Worm (Caenorhabditis elegans) whole organism, L3 larva: ENCODE measurements around the gene F52G3.1.
A peak's percentile ranks its signal among the peaks of the same experiment; 100 is the strongest.

Experiments used
- ZK546.5 ChIP-seq: sonication (generic microtip); optimal IDR thresholded peaks from 2 replicates; lab custom pipeline; 2017; ENCODE audit warnings: missing biosample characterization, missing genetic modification characterization
- aly-2 ChIP-seq: fragments of 150-350 bp; optimal IDR thresholded peaks from 2 replicates; lab custom pipeline; 2014; ENCODE audit warnings: missing biosample characterization, missing genetic modification characterization
- ama-1 ChIP-seq: fragments of 150-350 bp; optimal IDR thresholded peaks from 2 replicates; lab custom pipeline; 2018
- ceh-16 ChIP-seq: sonication (generic microtip); optimal IDR thresholded peaks from 2 replicates; lab custom pipeline; 2017; ENCODE audit warnings: missing biosample characterization, missing genetic modification characterization
- ceh-28 ChIP-seq: fragments of 150-350 bp; optimal IDR thresholded peaks from 2 replicates; lab custom pipeline; 2014; ENCODE audit warnings: missing biosample characterization, missing genetic modification reagents, missing genetic modification characterization
- ceh-82 ChIP-seq: fragments of 150-350 bp; optimal IDR thresholded peaks from 2 replicates; lab custom pipeline; 2014; ENCODE audit warnings: missing biosample characterization, missing genetic modification characterization
- ceh-9 ChIP-seq: sonication (generic microtip); optimal IDR thresholded peaks from 2 replicates; lab custom pipeline; 2018; ENCODE audit warnings: missing biosample characterization, missing genetic modification characterization
- egl-5 ChIP-seq: fragments of 150-350 bp; optimal IDR thresholded peaks from 2 replicates; lab custom pipeline; 2017; ENCODE audit warnings: missing biosample characterization, missing genetic modification reagents, missing genetic modification characterization, inconsistent platforms
- elt-1 ChIP-seq: fragments of 150-350 bp; optimal IDR thresholded peaks from 2 replicates; lab custom pipeline; 2014; ENCODE audit warnings: missing biosample characterization, missing genetic modification characterization
- elt-2 ChIP-seq: sonication (generic microtip); optimal IDR thresholded peaks from 2 replicates; lab custom pipeline; 2016; ENCODE audit warnings: missing genetic modification reagents, mild to moderate bottlenecking, missing genetic modification characterization, missing compliant biosample characterization
- eor-1 ChIP-seq, 2 experiments: fragments of 150-350 bp; optimal IDR thresholded peaks; 2 replicates each; lab custom pipeline; 2014 to 2018; ENCODE audit warnings: missing biosample characterization in 2 of 2, missing genetic modification characterization in 2 of 2
- fkh-2 ChIP-seq: fragments of 150-350 bp; optimal IDR thresholded peaks from 2 replicates; lab custom pipeline; 2014; ENCODE audit warnings: missing biosample characterization, missing genetic modification reagents, missing genetic modification characterization
- fos-1 ChIP-seq: fragments of 150-350 bp; optimal IDR thresholded peaks from 2 replicates; lab custom pipeline; 2014; ENCODE audit warnings: missing biosample characterization, missing genetic modification characterization
- hmg-11 ChIP-seq: sonication (generic microtip); optimal IDR thresholded peaks from 2 replicates; lab custom pipeline; 2016; ENCODE audit warnings: missing genetic modification characterization, missing compliant biosample characterization
- jun-1 ChIP-seq: fragments of 150-350 bp; optimal IDR thresholded peaks from 2 replicates; lab custom pipeline; 2014; ENCODE audit warnings: missing biosample characterization, missing genetic modification reagents, missing genetic modification characterization
- lin-15B ChIP-seq: fragments of 150-350 bp; optimal IDR thresholded peaks from 2 replicates; lab custom pipeline; 2014; ENCODE audit warnings: missing biosample characterization, missing genetic modification characterization
- lin-39 ChIP-seq: fragments of 150-350 bp; optimal IDR thresholded peaks from 2 replicates; lab custom pipeline; 2018; ENCODE audit warnings: missing biosample characterization, missing genetic modification reagents, missing genetic modification characterization
- lsy-12 ChIP-seq: sonication (generic microtip); optimal IDR thresholded peaks from 2 replicates; lab custom pipeline; 2016; ENCODE audit warnings: mild to moderate bottlenecking, missing genetic modification characterization, missing compliant biosample characterization
- mml-1 ChIP-seq: fragments of 150-350 bp; sonication (generic microtip); optimal IDR thresholded peaks from 3 replicates; lab custom pipeline; 2014; ENCODE audit warnings: missing biosample characterization, missing genetic modification characterization
- nfya-1 ChIP-seq: sonication (generic microtip); optimal IDR thresholded peaks from 2 replicates; lab custom pipeline; 2017; ENCODE audit warnings: missing genetic modification characterization, mild to moderate bottlenecking, missing compliant biosample characterization, antibody characterized with exemption, moderate library complexity; ENCODE audit not compliant: insufficient read depth
- nhr-11 ChIP-seq: fragments of 150-350 bp; optimal IDR thresholded peaks from 2 replicates; lab custom pipeline; 2014; ENCODE audit warnings: missing biosample characterization, missing genetic modification characterization
- nhr-12 ChIP-seq: fragments of 150-350 bp; optimal IDR thresholded peaks from 2 replicates; lab custom pipeline; 2014; ENCODE audit warnings: missing biosample characterization, missing genetic modification characterization
- nhr-237 ChIP-seq: fragments of 150-350 bp; optimal IDR thresholded peaks from 2 replicates; lab custom pipeline; 2014; ENCODE audit warnings: missing biosample characterization, missing genetic modification characterization
- nhr-25 ChIP-seq: sonication (generic microtip); optimal IDR thresholded peaks from 2 replicates; lab custom pipeline; 2017; ENCODE audit warnings: missing biosample characterization, missing genetic modification characterization
- nhr-28 ChIP-seq: fragments of 150-350 bp; optimal IDR thresholded peaks from 2 replicates; lab custom pipeline; 2014; ENCODE audit warnings: missing biosample characterization, missing genetic modification characterization
- nhr-43 ChIP-seq: sonication (generic microtip); optimal IDR thresholded peaks from 2 replicates; lab custom pipeline; 2016; ENCODE audit warnings: mild to moderate bottlenecking, missing genetic modification characterization, missing compliant biosample characterization; ENCODE audit not compliant: poor library complexity, severe bottlenecking
- nhr-67 ChIP-seq: fragments of 150-350 bp; optimal IDR thresholded peaks from 2 replicates; lab custom pipeline; 2014; ENCODE audit warnings: missing biosample characterization, missing genetic modification characterization
- nhr-76 ChIP-seq: fragments of 150-350 bp; sonication (generic microtip); optimal IDR thresholded peaks from 5 replicates; lab custom pipeline; 2014; ENCODE audit warnings: missing biosample characterization, missing genetic modification characterization
- nhr-77 ChIP-seq: fragments of 150-350 bp; optimal IDR thresholded peaks from 2 replicates; lab custom pipeline; 2014; ENCODE audit warnings: missing biosample characterization, missing genetic modification characterization
- pha-4 ChIP-seq: fragments of 150-350 bp; optimal IDR thresholded peaks from 2 replicates; lab custom pipeline; 2014; ENCODE audit warnings: missing biosample characterization, missing genetic modification reagents, missing genetic modification characterization
- pqm-1 ChIP-seq: fragments of 150-350 bp; optimal IDR thresholded peaks from 2 replicates; lab custom pipeline; 2017; ENCODE audit warnings: missing biosample characterization, missing genetic modification characterization, inconsistent platforms
- sea-2 ChIP-seq: fragments of 150-350 bp; sonication (generic microtip); optimal IDR thresholded peaks from 4 replicates; lab custom pipeline; 2014; ENCODE audit warnings: missing biosample characterization, missing genetic modification reagents, missing genetic modification characterization
- skn-1 ChIP-seq: fragments of 150-350 bp; optimal IDR thresholded peaks from 2 replicates; lab custom pipeline; 2014; ENCODE audit warnings: missing biosample characterization, missing genetic modification characterization
- snpc-4 ChIP-seq: fragments of 150-350 bp; optimal IDR thresholded peaks from 2 replicates; lab custom pipeline; 2014; ENCODE audit warnings: missing biosample characterization, missing genetic modification characterization
- tbx-2 ChIP-seq: sonication (generic microtip); optimal IDR thresholded peaks from 2 replicates; lab custom pipeline; 2016; ENCODE audit warnings: mild to moderate bottlenecking, missing genetic modification characterization, missing compliant biosample characterization
- unc-39 ChIP-seq: sonication (generic microtip); optimal IDR thresholded peaks from 4 replicates; lab custom pipeline; 2017; ENCODE audit warnings: missing biosample characterization, missing genetic modification characterization
- unc-62 ChIP-seq: fragments of 150-350 bp; sonication (generic microtip); optimal IDR thresholded peaks from 4 replicates; lab custom pipeline; 2014; ENCODE audit warnings: missing biosample characterization, missing genetic modification reagents, missing genetic modification characterization
- zag-1 ChIP-seq: fragments of 150-350 bp; optimal IDR thresholded peaks from 2 replicates; lab custom pipeline; 2014; ENCODE audit warnings: missing biosample characterization, missing genetic modification characterization
- ztf-4 ChIP-seq: fragments of 150-350 bp; optimal IDR thresholded peaks from 2 replicates; lab custom pipeline; 2014; ENCODE audit warnings: missing biosample characterization, missing genetic modification characterization

F52G3.1 gene

DNA sequence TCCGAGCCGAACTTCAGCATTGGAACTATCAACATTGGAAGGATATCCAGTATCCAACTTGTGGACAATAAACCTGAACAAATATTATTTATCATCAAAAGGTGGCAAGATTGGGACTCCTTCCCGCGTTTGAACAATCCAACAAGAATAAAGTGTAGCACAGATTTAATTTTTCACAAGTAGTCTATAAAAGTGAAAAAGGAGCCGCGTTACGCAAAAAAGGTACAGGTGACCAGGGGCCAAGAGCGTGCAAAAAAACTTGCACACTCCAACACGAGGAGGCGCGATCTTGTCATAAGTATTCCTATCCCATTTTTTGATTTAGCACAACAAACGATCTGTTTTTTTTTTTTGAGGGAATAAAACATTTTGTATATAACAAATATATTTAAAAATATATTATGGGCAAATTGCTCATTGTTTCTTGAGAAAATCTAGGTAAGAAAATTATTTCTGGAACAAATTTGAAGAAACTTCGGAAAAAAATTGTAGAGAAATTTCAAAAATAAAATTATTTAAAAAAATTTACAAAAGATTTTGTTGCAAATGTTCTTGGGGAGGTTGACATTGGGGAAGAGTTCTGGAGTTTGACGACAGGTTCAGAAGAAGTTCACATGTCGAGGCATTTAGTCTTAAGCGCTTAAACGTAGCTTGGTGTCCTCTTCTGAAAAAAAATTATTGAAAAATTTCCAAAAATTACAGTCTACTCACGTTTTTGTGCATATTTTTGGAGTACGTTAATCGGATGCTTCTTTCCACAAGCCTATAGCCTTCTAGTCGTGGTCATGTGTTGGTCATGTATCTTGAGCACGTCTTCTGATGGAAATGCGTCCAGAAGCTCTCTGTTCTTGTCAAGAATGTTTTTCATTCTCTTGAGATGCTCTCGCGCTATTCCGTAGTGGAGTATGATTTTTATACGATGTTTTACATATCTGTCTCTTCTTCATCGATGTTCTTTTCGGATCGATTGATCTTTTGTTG lies 19.4 kb upstream of the F52G3.1 start:
- TF ChIP-seq lin-39 (tag; lab: Kevin White, UChicago) (peak; percentile 69), fkh-2 (tag; lab: Kevin White, UChicago) (no peak), jun-1 (tag; lab: Kevin White, UChicago) (no peak), elt-2 (tag; lab: Kevin White, UChicago) (no peak), ama-1 (lab: Kevin White, UChicago) (peak; percentile 96), unc-39 (tag; lab: Kevin White, UChicago) (no peak), pha-4 (peak; percentile 42), lin-15B (tag; lab: Kevin White, UChicago) (no peak), ZK546.5 (no peak)

DNA sequence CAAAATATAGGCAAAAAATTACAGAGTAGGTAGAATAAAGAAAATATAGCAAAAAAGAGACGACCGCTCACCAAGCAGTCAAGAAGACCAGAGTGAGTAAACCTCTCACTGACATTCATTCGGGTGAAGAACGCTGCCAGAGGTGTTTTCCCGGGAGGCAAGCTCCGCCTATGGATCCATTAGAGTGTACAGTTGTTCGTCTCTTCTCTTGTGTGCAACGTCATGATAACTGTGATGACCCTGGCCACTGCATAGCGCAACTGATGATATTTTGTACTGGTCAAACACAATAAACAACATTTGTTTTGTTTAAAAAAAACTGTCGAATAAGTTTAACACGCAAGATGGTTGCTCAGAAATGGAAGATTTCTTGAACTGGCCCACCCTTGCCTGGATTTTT lies 10.8 kb upstream of the F52G3.1 start, which contains the start of gene F52G3.8:
Gene F52G3.8 (minus strand): TSS at position 101 of the 400 bp plus-strand sequence.
- TF ChIP-seq lin-39 (tag; lab: Kevin White, UChicago) (no peak), elt-2 (tag; lab: Kevin White, UChicago) (no peak), elt-1 (tag; lab: Kevin White, UChicago) (no peak), ceh-16 (no peak)

DNA sequence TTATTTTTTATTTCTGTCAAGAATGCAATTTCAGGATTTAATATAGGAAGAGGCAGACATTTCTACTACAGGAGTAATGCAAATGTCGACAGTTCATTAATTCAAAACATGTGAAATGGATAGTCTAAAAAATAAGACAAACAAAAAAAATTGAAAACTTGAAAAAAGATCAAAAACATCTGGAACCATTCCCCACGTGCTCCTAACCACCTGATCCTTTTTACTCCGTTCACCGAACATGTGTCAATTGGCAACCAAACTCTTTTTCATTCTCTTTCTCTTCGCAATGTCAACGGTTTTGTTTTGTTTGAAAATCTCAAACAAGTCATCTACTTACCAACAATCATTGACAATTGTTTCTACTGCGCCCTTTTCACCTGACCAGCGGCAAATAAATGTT lies 5.7 kb upstream of the F52G3.1 start:
- TF ChIP-seq elt-2 (tag; lab: Kevin White, UChicago) (no peak), tbx-2 (tag; lab: Kevin White, UChicago) (no peak), ztf-4 (tag; lab: Kevin White, UChicago) (no peak), nhr-12 (tag; lab: Kevin White, UChicago) (no peak), nhr-237 (no peak), ceh-16 (no peak), lin-15B (tag; lab: Kevin White, UChicago) (no peak), elt-1 (tag; lab: Kevin White, UChicago) (no peak), nfya-1 (no peak), aly-2 (tag; lab: Kevin White, UChicago) (no peak), mml-1 (no peak), snpc-4 (tag; lab: Kevin White, UChicago) (no peak), nhr-67 (tag; lab: Kevin White, UChicago) (no peak), nhr-11 (tag; lab: Kevin White, UChicago) (no peak), skn-1 (tag; lab: Kevin White, UChicago) (no peak), ceh-9 (no peak)

DNA sequence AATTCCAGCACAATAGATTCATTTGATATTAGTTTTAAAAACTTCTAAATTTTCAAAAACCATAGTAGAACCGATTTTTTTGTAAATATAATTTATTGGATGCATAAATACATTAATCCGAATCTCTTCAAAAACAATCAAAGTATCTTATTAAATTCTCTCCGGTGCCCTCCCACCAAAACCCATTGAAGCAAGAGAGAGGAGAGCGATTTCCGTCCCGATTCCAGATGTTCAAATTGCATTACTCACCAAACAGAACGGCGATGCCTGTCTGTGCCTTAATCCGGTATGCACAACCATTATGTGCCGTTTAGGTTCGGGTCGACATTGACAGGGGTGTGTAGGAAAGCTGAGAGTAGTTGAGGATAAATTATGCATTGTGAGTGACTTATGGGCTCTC lies 3.3 kb upstream of the F52G3.1 start:
- no peak for TF ChIP-seq aly-2 (tag; lab: Kevin White, UChicago)
- TF ChIP-seq fkh-2 (tag; lab: Kevin White, UChicago), result no peak
- TF ChIP-seq elt-2 (tag; lab: Kevin White, UChicago), result no peak
- no peak for TF ChIP-seq egl-5 (tag; lab: Kevin White, UChicago)
- TF ChIP-seq pqm-1 (tag; lab: Kevin White, UChicago), result no peak
- TF ChIP-seq ZK546.5, result no peak
- TF ChIP-seq ztf-4 (tag; lab: Kevin White, UChicago), result no peak
- no peak for TF ChIP-seq lsy-12
- no peak for TF ChIP-seq ceh-16
- TF ChIP-seq ceh-82 (tag; lab: Kevin White, UChicago), result no peak
- TF ChIP-seq nhr-25 (tag; lab: Kevin White, UChicago), result no peak
- TF ChIP-seq mml-1, result no peak
- no peak for TF ChIP-seq ama-1 (lab: Kevin White, UChicago)
- no peak for TF ChIP-seq nhr-77
- TF ChIP-seq nhr-28 (tag; lab: Kevin White, UChicago), result no peak
- no peak for TF ChIP-seq sea-2 (GFP tag; lab: Kevin White, UChicago)
- TF ChIP-seq nhr-11 (tag; lab: Kevin White, UChicago), result no peak
- TF ChIP-seq nhr-43, result no peak
- TF ChIP-seq elt-1 (tag; lab: Kevin White, UChicago), result no peak
- no peak for TF ChIP-seq skn-1 (tag; lab: Kevin White, UChicago)

DNA sequence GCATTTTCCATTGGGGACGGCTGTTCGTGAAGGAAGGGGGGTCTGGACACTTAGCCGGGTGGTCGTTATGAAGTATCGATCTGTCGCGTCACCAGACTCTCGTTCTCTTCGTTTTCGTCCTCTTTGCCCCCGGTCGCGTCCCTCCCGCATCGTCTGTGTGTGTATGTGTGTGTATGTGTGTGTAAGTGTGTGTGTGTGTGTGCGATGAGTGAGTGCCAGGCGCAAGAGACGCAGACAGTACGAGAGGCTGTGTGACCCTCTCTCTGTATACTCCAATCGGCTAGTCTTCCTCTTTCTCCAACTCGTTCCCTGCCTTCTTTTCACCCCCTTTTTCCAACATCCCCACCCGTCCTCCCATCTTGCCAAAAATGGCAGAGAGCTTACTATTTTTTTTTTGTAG lies 2.3 kb upstream of the F52G3.1 start:
- TF ChIP-seq lin-15B (tag; lab: Kevin White, UChicago) (peak; percentile 56), pqm-1 (tag; lab: Kevin White, UChicago) (peak; percentile 68), nhr-77 (no peak), hmg-11 (tag; lab: Kevin White, UChicago) (peak; percentile 95), sea-2 (GFP tag; lab: Kevin White, UChicago) (peak; percentile 65), nhr-11 (tag; lab: Kevin White, UChicago) (peak; percentile 22), nfya-1 (peak; percentile 92), egl-5 (tag; lab: Kevin White, UChicago) (peak; percentile 89), elt-2 (tag; lab: Kevin White, UChicago) (peak; percentile 74), nhr-67 (tag; lab: Kevin White, UChicago) (no peak), nhr-76 (tag; lab: Kevin White, UChicago) (peak; percentile 39), zag-1 (tag; lab: Kevin White, UChicago) (no peak), mml-1 (no peak), nhr-25 (tag; lab: Kevin White, UChicago) (peak; percentile 92), jun-1 (tag; lab: Kevin White, UChicago) (peak; percentile 84), skn-1 (tag; lab: Kevin White, UChicago) (peak; percentile 86), tbx-2 (tag; lab: Kevin White, UChicago) (peak; percentile 51), fos-1 (no peak), nhr-237 (no peak), ceh-28 (tag; lab: Kevin White, UChicago) (peak; percentile 83), ama-1 (lab: Kevin White, UChicago) (peak; percentile 64), lin-39 (tag; lab: Kevin White, UChicago) (peak; percentile 92), nhr-28 (tag; lab: Kevin White, UChicago) (no peak), ztf-4 (tag; lab: Kevin White, UChicago) (no peak), eor-1 (tag; optimal IDR thresholded peaks at IDR 0.05; lab: Kevin White, UChicago) (no peak), unc-62 (GFP tag; lab: Kevin White, UChicago) (peak; percentile 76)
